In genomic region chrIII:9747133-9747532, ce11 we compare ENCODE assay signal across 1 worm cellular context.
TF ChIP-seq lines count a peak whose summit lies in the region.

Gene iff-1, minus strand, starts transcription at chrIII:9747193.
Gene cdk-1, plus strand, starts transcription at chrIII:9747472.

TF ChIP-seq in whole organism, L2 larva, 48 proteins besides CTCF, POLR2A, EP300 and RAD21 (continued from another document):
- no peak for TF ChIP-seq sem-4 (tag; optimal IDR thresholded peaks at IDR 0.05; lab: Kevin White, UChicago)
- no peak for TF ChIP-seq unc-39 (tag; optimal IDR thresholded peaks at IDR 0.05; lab: Kevin White, UChicago)
- TF ChIP-seq aly-2 (tag; optimal IDR thresholded peaks at IDR 0.05; lab: Kevin White, UChicago) = no peak
- TF ChIP-seq elt-3 (tag; optimal IDR thresholded peaks at IDR 0.05; lab: Kevin White, UChicago) = no peak
- no peak for TF ChIP-seq skn-1 (tag; optimal IDR thresholded peaks at IDR 0.05; lab: Kevin White, UChicago)
- TF ChIP-seq peb-1 (tag; optimal IDR thresholded peaks at IDR 0.05; lab: Kevin White, UChicago) = no peak
- TF ChIP-seq nhr-77 (tag; optimal IDR thresholded peaks at IDR 0.05; lab: Kevin White, UChicago) = no peak
- no peak for TF ChIP-seq egl-27 (tag; optimal IDR thresholded peaks at IDR 0.05; lab: Kevin White, UChicago)
- no peak for TF ChIP-seq nhr-237 (tag; optimal IDR thresholded peaks at IDR 0.05; lab: Kevin White, UChicago)
- no peak for TF ChIP-seq lin-11 (tag; optimal IDR thresholded peaks at IDR 0.05; lab: Kevin White, UChicago)
- no peak for TF ChIP-seq ztf-4 (tag; optimal IDR thresholded peaks at IDR 0.05; lab: Kevin White, UChicago)
- TF ChIP-seq mab-5 (tag; optimal IDR thresholded peaks at IDR 0.05; lab: Kevin White, UChicago) = no peak
- peak; percentile 25 for TF ChIP-seq fos-1 (tag; optimal IDR thresholded peaks at IDR 0.05; lab: Kevin White, UChicago)
- no peak for TF ChIP-seq nhr-23 (tag; optimal IDR thresholded peaks at IDR 0.05; lab: Kevin White, UChicago)
- TF ChIP-seq nhr-6 (tag; optimal IDR thresholded peaks at IDR 0.05; lab: Kevin White, UChicago) = no peak
- no peak for TF ChIP-seq elt-1 (tag; optimal IDR thresholded peaks at IDR 0.05; lab: Kevin White, UChicago)
- TF ChIP-seq nhr-12 (tag; optimal IDR thresholded peaks at IDR 0.05; lab: Kevin White, UChicago) = no peak
- no peak for TF ChIP-seq sma-9 (GFP tag; optimal IDR thresholded peaks at IDR 0.05; lab: Kevin White, UChicago)
- no peak for TF ChIP-seq sma-9 (tag; optimal IDR thresholded peaks at IDR 0.05; lab: Kevin White, UChicago)
- no peak for TF ChIP-seq unc-62 (GFP tag; optimal IDR thresholded peaks at IDR 0.05; lab: Kevin White, UChicago)
- no peak for TF ChIP-seq lin-39 (tag; optimal IDR thresholded peaks at IDR 0.05; lab: Kevin White, UChicago)
- TF ChIP-seq lsy-2 (tag; optimal IDR thresholded peaks at IDR 0.05; lab: Kevin White, UChicago) = peak in 1 of 2 experiments; percentile 66
- TF ChIP-seq nhr-11 (tag; optimal IDR thresholded peaks at IDR 0.05; lab: Kevin White, UChicago) = no peak
- no peak for TF ChIP-seq F13H6.1 (tag; optimal IDR thresholded peaks at IDR 0.05; lab: Kevin White, UChicago)
- no peak for TF ChIP-seq mbf-1 (tag; optimal IDR thresholded peaks at IDR 0.05; lab: Kevin White, UChicago)
